Fruit fly (Drosophila melanogaster) whole organism, prepupa: ENCODE measurements around the gene Cp7Fc.

Experiments used
- CG10669 ChIP-seq: fragments of 200-800 bp; sonication (Bioruptor generic); optimal IDR thresholded peaks from 3 replicates; lab custom pipeline; 2018; ENCODE audit warnings: missing biosample characterization, mild to moderate bottlenecking, missing genetic modification characterization, moderate library complexity
- CG11294 ChIP-seq: fragments of 200-800 bp; sonication (Bioruptor generic); IDR thresholded peaks from 2 replicates; pipeline ENCODE4 v1.3.6; 2022; ENCODE audit warnings: missing biosample characterization, missing genetic modification characterization
- CG11902 ChIP-seq: fragments of 200-800 bp; sonication (Bioruptor generic); optimal IDR thresholded peaks from 3 replicates; lab custom pipeline; 2016; ENCODE audit warnings: missing biosample characterization, missing genetic modification characterization
- CG15336 ChIP-seq: fragments of 200-800 bp; sonication (Bioruptor generic); IDR thresholded peaks from 2 replicates; pipeline ENCODE4 v1.3.6; 2022; ENCODE audit warnings: missing biosample characterization, missing genetic modification characterization
- CG16779 ChIP-seq: fragments of 200-800 bp; sonication (Bioruptor generic); optimal IDR thresholded peaks from 3 replicates; lab custom pipeline; 2017; ENCODE audit warnings: missing biosample characterization, mild to moderate bottlenecking, missing genetic modification characterization
- CG31627 ChIP-seq: fragments of 200-800 bp; sonication (Bioruptor generic); optimal IDR thresholded peaks from 3 replicates; lab custom pipeline; 2016; ENCODE audit warnings: missing biosample characterization, missing genetic modification characterization
- CG32006 ChIP-seq: fragments of 200-800 bp; sonication (Bioruptor generic); optimal IDR thresholded peaks from 3 replicates; lab custom pipeline; 2017; ENCODE audit warnings: missing biosample characterization, mild to moderate bottlenecking, missing genetic modification characterization
- CG34406 ChIP-seq: fragments of 200-800 bp; sonication (Bioruptor generic); optimal IDR thresholded peaks from 3 replicates; lab custom pipeline; 2016; ENCODE audit warnings: missing biosample characterization, missing genetic modification characterization
- CG4318 ChIP-seq: fragments of 200-800 bp; sonication (Bioruptor generic); optimal IDR thresholded peaks from 3 replicates; lab custom pipeline; 2017; ENCODE audit warnings: missing biosample characterization, mild to moderate bottlenecking, missing genetic modification characterization
- CG6163 ChIP-seq: fragments of 200-800 bp; sonication (Bioruptor generic); IDR thresholded peaks from 3 replicates; pipeline ENCODE4 v1.3.6; 2022; ENCODE audit warnings: missing biosample characterization, missing genetic modification characterization
- CG6792 ChIP-seq: fragments of 200-800 bp; sonication (Bioruptor generic); optimal IDR thresholded peaks from 3 replicates; lab custom pipeline; 2016; ENCODE audit warnings: missing biosample characterization, missing genetic modification characterization
- CG6808 ChIP-seq: fragments of 200-800 bp; sonication (Bioruptor generic); optimal IDR thresholded peaks from 3 replicates; lab custom pipeline; 2017; ENCODE audit warnings: missing biosample characterization, missing genetic modification characterization, mild to moderate bottlenecking, moderate library complexity, missing genetic modification reagents
- CG6854 ChIP-seq: fragments of 200-800 bp; sonication (Bioruptor generic); optimal IDR thresholded peaks from 2 replicates; lab custom pipeline; 2017; ENCODE audit warnings: missing biosample characterization, mild to moderate bottlenecking, missing genetic modification characterization
- CG8632 ChIP-seq: fragments of 200-800 bp; sonication (Bioruptor generic); optimal IDR thresholded peaks from 3 replicates; lab custom pipeline; 2016; ENCODE audit warnings: missing biosample characterization, missing genetic modification characterization
- Eip75B ChIP-seq: fragments of 200-800 bp; sonication (Bioruptor generic); optimal IDR thresholded peaks from 3 replicates; lab custom pipeline; 2016; ENCODE audit warnings: missing biosample characterization, missing genetic modification characterization
- Eip78C ChIP-seq: fragments of 200-800 bp; sonication (Bioruptor generic); peaks from one replicate; lab custom pipeline; 2016; ENCODE audit warnings: missing biosample characterization, missing genetic modification characterization
- Eip93F ChIP-seq: fragments of 200-800 bp; sonication (Bioruptor generic); optimal IDR thresholded peaks from 2 replicates; lab custom pipeline; 2016; ENCODE audit warnings: missing biosample characterization, mild to moderate bottlenecking, missing genetic modification characterization
- Ets21C ChIP-seq: fragments of 200-800 bp; sonication (Bioruptor generic); optimal IDR thresholded peaks from 3 replicates; lab custom pipeline; 2016; ENCODE audit warnings: missing biosample characterization, missing genetic modification characterization
- Ets96B ChIP-seq: fragments of 200-800 bp; optimal IDR thresholded peaks from 2 replicates; lab custom pipeline; 2019; ENCODE audit warnings: missing biosample characterization, mild to moderate bottlenecking, missing genetic modification characterization, moderate library complexity
- Gug ChIP-seq: fragments of 200-800 bp; sonication (Bioruptor generic); IDR thresholded peaks from 2 replicates; pipeline ENCODE4 v1.3.6; 2022; ENCODE audit warnings: missing biosample characterization, missing genetic modification characterization
- Hr38 ChIP-seq: sonication (Bioruptor generic); optimal IDR thresholded peaks from 2 replicates; lab custom pipeline; 2016; ENCODE audit warnings: missing biosample characterization, missing genetic modification characterization
- Hr39 ChIP-seq: fragments of 200-800 bp; sonication (Bioruptor generic); optimal IDR thresholded peaks from 2 replicates; lab custom pipeline; 2016; ENCODE audit warnings: missing biosample characterization, missing genetic modification characterization
- Hr4 ChIP-seq: fragments of 200-800 bp; sonication (Bioruptor generic); optimal IDR thresholded peaks from 3 replicates; lab custom pipeline; 2016; ENCODE audit warnings: missing biosample characterization, missing genetic modification characterization
- Lpt ChIP-seq: fragments of 200-800 bp; sonication (Bioruptor generic); optimal IDR thresholded peaks from 3 replicates; lab custom pipeline; 2016; ENCODE audit warnings: missing biosample characterization, missing genetic modification characterization
- Met ChIP-seq: fragments of 200-800 bp; sonication (Bioruptor generic); optimal IDR thresholded peaks from 3 replicates; lab custom pipeline; 2016; ENCODE audit warnings: missing biosample characterization, missing genetic modification characterization
- OdsH ChIP-seq: fragments of 200-800 bp; sonication (Bioruptor generic); optimal IDR thresholded peaks from 3 replicates; lab custom pipeline; 2016; ENCODE audit warnings: missing biosample characterization, missing genetic modification characterization
- Smox ChIP-seq: fragments of 200-800 bp; sonication (Bioruptor generic); optimal IDR thresholded peaks from 3 replicates; lab custom pipeline; 2016; ENCODE audit warnings: missing biosample characterization, missing genetic modification characterization
- Sox15 ChIP-seq: fragments of 200-800 bp; sonication (Bioruptor generic); optimal IDR thresholded peaks from 3 replicates; lab custom pipeline; 2016; ENCODE audit warnings: missing biosample characterization, missing genetic modification characterization
- acj6 ChIP-seq: fragments of 200-800 bp; sonication (Bioruptor generic); optimal IDR thresholded peaks from 3 replicates; lab custom pipeline; 2016; ENCODE audit warnings: missing biosample characterization, missing genetic modification characterization
- cyc ChIP-seq: fragments of 200-800 bp; sonication (Bioruptor generic); optimal IDR thresholded peaks from 3 replicates; lab custom pipeline; 2016; ENCODE audit warnings: missing biosample characterization, missing genetic modification characterization
- dac ChIP-seq: fragments of 200-800 bp; sonication (Bioruptor generic); optimal IDR thresholded peaks from 2 replicates; lab custom pipeline; 2017; ENCODE audit warnings: missing biosample characterization, mild to moderate bottlenecking, missing genetic modification characterization
- dsx ChIP-seq: fragments of 200-800 bp; optimal IDR thresholded peaks from 3 replicates; lab custom pipeline; 2019; ENCODE audit warnings: missing biosample characterization, mild to moderate bottlenecking, missing genetic modification characterization, moderate library complexity; ENCODE audit not compliant: poor library complexity, severe bottlenecking
- esn ChIP-seq: fragments of 200-800 bp; sonication (Bioruptor generic); optimal IDR thresholded peaks from 2 replicates; lab custom pipeline; 2016; ENCODE audit warnings: missing biosample characterization, mild to moderate bottlenecking, missing genetic modification characterization, moderate library complexity
- fd85E ChIP-seq: fragments of 200-800 bp; sonication (Bioruptor generic); optimal IDR thresholded peaks from 3 replicates; lab custom pipeline; 2016; ENCODE audit warnings: missing biosample characterization, missing genetic modification characterization
- fkh ChIP-seq: fragments of 200-800 bp; sonication (Bioruptor generic); optimal IDR thresholded peaks from 3 replicates; lab custom pipeline; 2017; ENCODE audit warnings: missing biosample characterization, mild to moderate bottlenecking, missing genetic modification characterization, moderate library complexity
- spab ChIP-seq: fragments of 200-800 bp; sonication (Bioruptor generic); optimal IDR thresholded peaks from 2 replicates; lab custom pipeline; 2017; ENCODE audit warnings: missing biosample characterization, mild to moderate bottlenecking, missing genetic modification characterization, missing genetic modification reagents
- ss ChIP-seq, 2 experiments: fragments of 200-800 bp; sonication (Bioruptor generic); optimal IDR thresholded peaks; 2 replicates in 1 of 2; 3 replicates in 1 of 2; lab custom pipeline; 2017 to 2018; ENCODE audit warnings: mild to moderate bottlenecking in 2 of 2, missing biosample characterization in 2 of 2, missing genetic modification characterization in 2 of 2, moderate library complexity in 1 of 2
- svp ChIP-seq: fragments of 200-800 bp; sonication (Bioruptor generic); peaks from one replicate; lab custom pipeline; 2016; ENCODE audit warnings: missing biosample characterization, missing genetic modification characterization

The Cp7Fc gene

dm6 chrX:8501374-8501773 lies 24.5 kb downstream of the Cp7Fc start:
- TF ChIP-seq dsx (GFP tag; lab: Kevin White, UChicago), result no peak
- TF ChIP-seq Hr38 (GFP tag; lab: Kevin White, UChicago), result no peak

- peak; percentile 18 for TF ChIP-seq Eip78C (GFP tag; lab: Kevin White, UChicago)
- TF ChIP-seq CG6854 (GFP tag; lab: Kevin White, UChicago), result no peak
- TF ChIP-seq Hr38 (GFP tag; lab: Kevin White, UChicago), result no peak
- no peak for TF ChIP-seq acj6
- TF ChIP-seq CG31627 (GFP tag; lab: Kevin White, UChicago), result no peak
- TF ChIP-seq CG6808 (GFP tag; lab: Kevin White, UChicago), result no peak
- TF ChIP-seq spab (GFP tag; lab: Kevin White, UChicago), result no peak
- no peak for TF ChIP-seq Smox (GFP tag; lab: Kevin White, UChicago)
- TF ChIP-seq esn (GFP tag; lab: Kevin White, UChicago), result no peak
- no peak for TF ChIP-seq Met (GFP tag; lab: Kevin White, UChicago)
- TF ChIP-seq CG11294 (GFP tag; lab: Robert Waterston, UW), result no peak
- TF ChIP-seq CG8632 (GFP tag; lab: Kevin White, UChicago), result no peak
- TF ChIP-seq CG32006 (GFP tag; lab: Kevin White, UChicago), result no peak
- TF ChIP-seq Eip75B, result no peak
- TF ChIP-seq OdsH, result no peak
- TF ChIP-seq Eip93F (GFP tag; lab: Kevin White, UChicago), result peak; percentile 49
- TF ChIP-seq CG34406 (GFP tag; lab: Kevin White, UChicago), result no peak
Observed at dm6 chrX:8502053-8502452, 25.1 kb downstream of the Cp7Fc start.

dm6 chrX:8505023-8505604 lies 28.2 kb downstream of the Cp7Fc start:
- peak; percentile 4 for TF ChIP-seq Hr4 (GFP tag; lab: Kevin White, UChicago)
- no peak for TF ChIP-seq CG15336 (GFP tag; lab: Robert Waterston, UW)
- TF ChIP-seq CG6792, result no peak
- no peak for TF ChIP-seq CG6854 (GFP tag; lab: Kevin White, UChicago)
- TF ChIP-seq Eip78C (GFP tag; lab: Kevin White, UChicago), result peak; percentile 28
- TF ChIP-seq svp, result peak; percentile 62
- no peak for TF ChIP-seq CG16779 (tag; lab: Kevin White, UChicago)

DNA sequence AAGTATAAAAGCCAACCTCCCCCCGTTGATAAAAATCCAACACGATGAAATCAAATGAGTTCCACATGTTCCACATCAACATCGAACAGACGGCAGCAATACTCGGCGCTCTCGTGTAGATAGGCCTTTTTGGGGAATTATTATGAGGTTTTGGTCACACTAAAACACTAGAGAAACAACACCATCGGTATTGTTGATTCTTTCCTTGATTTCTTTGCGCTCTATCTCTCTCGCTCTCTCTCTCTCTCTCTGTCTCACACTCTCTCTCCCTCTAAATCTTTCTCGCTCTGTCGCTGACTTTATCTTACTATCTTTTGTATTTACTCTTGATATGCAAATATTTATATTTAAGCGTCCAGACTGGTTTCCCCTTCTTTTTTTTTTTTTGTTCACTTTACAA lies 33.8 kb downstream of the Cp7Fc start:
- TF ChIP-seq CG10669 (no peak), cyc (no peak), ss (GFP tag; optimal IDR thresholded peaks at IDR 0.05; lab: Kevin White, UChicago) (peak; percentile 13 to 23), CG34406 (GFP tag; lab: Kevin White, UChicago) (no peak), Ets96B (tag; lab: Kevin White, UChicago) (no peak), CG6808 (GFP tag; lab: Kevin White, UChicago) (peak; percentile 20), dsx (GFP tag; lab: Kevin White, UChicago) (no peak), CG32006 (GFP tag; lab: Kevin White, UChicago) (no peak), Eip78C (GFP tag; lab: Kevin White, UChicago) (peak; percentile 72), Hr4 (GFP tag; lab: Kevin White, UChicago) (no peak), CG6163 (0 out of 3 replicates have a peak, but pooled peaks have one; percentile 27), CG31627 (GFP tag; lab: Kevin White, UChicago) (no peak), OdsH (no peak), dac (GFP tag; lab: Kevin White, UChicago) (no peak), svp (peak; percentile 9)

DNA sequence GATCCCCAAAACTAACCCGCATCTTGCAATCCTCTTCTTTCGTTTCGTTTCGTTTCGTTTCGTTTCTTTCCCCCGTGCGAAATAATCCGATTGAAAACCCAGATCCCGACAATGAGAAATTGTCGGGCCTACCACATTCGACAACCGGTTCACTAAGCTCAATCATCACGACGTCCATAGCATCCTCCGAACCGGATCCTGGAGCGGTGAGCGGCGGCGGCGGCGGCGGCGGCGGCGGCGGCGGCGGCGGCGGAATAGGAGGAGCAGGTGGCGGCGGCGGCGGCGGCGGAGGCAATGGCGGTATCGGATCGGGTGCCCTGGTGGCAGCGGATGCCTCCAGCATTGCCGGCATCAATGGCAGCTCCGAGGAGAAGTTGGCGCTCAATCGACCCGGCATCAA lies 35.3 kb downstream of the Cp7Fc start:
- TF ChIP-seq CG10669 (no peak), CG6808 (GFP tag; lab: Kevin White, UChicago) (no peak), Gug (GFP tag; lab: Robert Waterston, UW) (no peak), Sox15 (GFP tag; lab: Kevin White, UChicago) (no peak), CG15336 (GFP tag; lab: Robert Waterston, UW) (no peak), Ets21C (no peak), CG6792 (no peak), CG11902 (GFP tag; lab: Kevin White, UChicago) (no peak), fkh (no peak), CG8632 (GFP tag; lab: Kevin White, UChicago) (no peak), Lpt (no peak), fd85E (no peak), CG4318 (GFP tag; lab: Kevin White, UChicago) (no peak), Hr39 (GFP tag; lab: Kevin White, UChicago) (no peak)
